Worm (Caenorhabditis elegans): ENCODE results near the gene vnut-1.

ce11 chrII:14494414-14494463, 4.6 kb downstream of the vnut-1 start, which contains the start of gene cysl-2:
- no peak for TF ChIP-seq bed-3 (GFP tag; optimal IDR thresholded peaks at IDR 0.05)
- no peak for TF ChIP-seq blmp-1 (tag; optimal IDR thresholded peaks at IDR 0.05)
- no peak for TF ChIP-seq pha-4 (tag; optimal IDR thresholded peaks at IDR 0.05)
- no peak for TF ChIP-seq mep-1 (tag; optimal IDR thresholded peaks at IDR 0.05)
- TF ChIP-seq nhr-237 (tag; optimal IDR thresholded peaks at IDR 0.05): no peak
- no peak for TF ChIP-seq drap-1 (GFP tag; optimal IDR thresholded peaks at IDR 0.05)

All from whole organism, mixed stage, embryonic.